Fruit fly (Drosophila melanogaster) whole organism, embryonic: Measurements from ENCODE around the gene CG32036.

Experiments
- Awh ChIP-seq: fragments of 200-800 bp; sonication (Bioruptor generic); IDR thresholded peaks from 2 replicates; pipeline ENCODE4, ENCODE4 v1.3.6; 2022; ENCODE audit warnings: missing biosample characterization, missing genetic modification characterization
- Bgb ChIP-seq: fragments of 200-800 bp; sonication (Bioruptor generic); IDR thresholded peaks from 2 replicates; pipeline ENCODE4 v1.3.6; 2022; ENCODE audit warnings: missing biosample characterization, missing genetic modification characterization; ENCODE audit not compliant: partially characterized antibody
- CG11085 ChIP-seq: fragments of 200-800 bp; sonication (Bioruptor generic); IDR thresholded peaks from 2 replicates; pipeline ENCODE4 v1.3.6; 2022; ENCODE audit warnings: missing biosample characterization, missing genetic modification characterization
- CG11456 ChIP-seq: fragments of 200-800 bp; sonication (Bioruptor generic); IDR thresholded peaks from 3 replicates; pipeline ENCODE4 v1.3.6; 2022; ENCODE audit warnings: missing biosample characterization, missing genetic modification characterization
- CG12299 ChIP-seq: fragments of 200-800 bp; sonication (Bioruptor generic); optimal IDR thresholded peaks from 2 replicates; lab custom pipeline; 2018; ENCODE audit warnings: missing biosample characterization, mild to moderate bottlenecking, missing genetic modification characterization
- CG12659 ChIP-seq: fragments of 200-800 bp; sonication (Bioruptor generic); optimal IDR thresholded peaks from 3 replicates; lab custom pipeline; 2017; ENCODE audit warnings: mild to moderate bottlenecking, missing biosample characterization, missing genetic modification reagents, missing genetic modification characterization
- CG13624 ChIP-seq: fragments of 200-800 bp; sonication (Bioruptor generic); optimal IDR thresholded peaks from 2 replicates; lab custom pipeline; 2016; ENCODE audit warnings: missing biosample characterization, missing genetic modification characterization
- CG15514 ChIP-seq: fragments of 200-800 bp; sonication (Bioruptor generic); optimal IDR thresholded peaks from 3 replicates; lab custom pipeline; 2017; ENCODE audit warnings: missing biosample characterization, missing genetic modification characterization, mild to moderate bottlenecking, moderate library complexity, missing genetic modification reagents
- CG17328 ChIP-seq: fragments of 200-800 bp; sonication (Bioruptor generic); IDR thresholded peaks from 2 replicates; pipeline ENCODE4 v1.3.6; 2022; ENCODE audit warnings: missing biosample characterization, missing genetic modification characterization
- CG3281 ChIP-seq: fragments of 200-800 bp; sonication (Bioruptor generic); optimal IDR thresholded peaks from 3 replicates; lab custom pipeline; 2017; ENCODE audit warnings: missing biosample characterization, mild to moderate bottlenecking, missing genetic modification characterization
- CG3407 ChIP-seq: fragments of 200-800 bp; sonication (Bioruptor generic); optimal IDR thresholded peaks from 2 replicates; lab custom pipeline; 2018; ENCODE audit warnings: missing biosample characterization, mild to moderate bottlenecking, missing genetic modification characterization
- CG34376 ChIP-seq: fragments of 200-800 bp; sonication (Bioruptor generic); optimal IDR thresholded peaks from 2 replicates; lab custom pipeline; 2018; ENCODE audit warnings: missing biosample characterization, mild to moderate bottlenecking, missing genetic modification characterization
- CG3726 ChIP-seq: fragments of 200-800 bp; sonication (Bioruptor generic); IDR thresholded peaks from 3 replicates; pipeline ENCODE4, ENCODE4 v1.3.6; 2022; ENCODE audit warnings: missing biosample characterization, missing genetic modification characterization
- CG4424 ChIP-seq: fragments of 200-800 bp; sonication (Bioruptor generic); optimal IDR thresholded peaks from 3 replicates; lab custom pipeline; 2016; ENCODE audit warnings: missing biosample characterization, missing genetic modification characterization
- CG6683 ChIP-seq: fragments of 200-800 bp; sonication (Bioruptor generic); optimal IDR thresholded peaks from 2 replicates; lab custom pipeline; 2017; ENCODE audit warnings: missing biosample characterization, mild to moderate bottlenecking, missing genetic modification characterization, missing genetic modification reagents
- CG7372 ChIP-seq: fragments of 200-800 bp; sonication (Bioruptor generic); IDR thresholded peaks from 2 replicates; pipeline ENCODE4 v1.3.6; 2022; ENCODE audit warnings: missing biosample characterization, missing genetic modification characterization
- CG8281 ChIP-seq: fragments of 200-800 bp; sonication (Bioruptor generic); optimal IDR thresholded peaks from 2 replicates; lab custom pipeline; 2018; ENCODE audit warnings: missing biosample characterization, mild to moderate bottlenecking, missing genetic modification characterization, moderate library complexity
- CG8944 ChIP-seq: fragments of 200-800 bp; sonication (Bioruptor generic); optimal IDR thresholded peaks from 3 replicates; lab custom pipeline; 2016; ENCODE audit warnings: missing biosample characterization, missing genetic modification characterization
- CTCF ChIP-seq: fragments of 200-800 bp; sonication (Bioruptor generic); optimal IDR thresholded peaks from 2 replicates; lab custom pipeline; 2017; ENCODE audit warnings: missing biosample characterization, mild to moderate bottlenecking, missing genetic modification characterization, moderate library complexity
- Camta ChIP-seq: fragments of 200-800 bp; sonication (Bioruptor generic); optimal IDR thresholded peaks from 2 replicates; lab custom pipeline; 2016; ENCODE audit warnings: missing biosample characterization, missing genetic modification characterization
- D ChIP-seq, 2 experiments: fragments of 200-800 bp in 1 of 2; fragments of >200 bp in 1 of 2; sonication (Bioruptor generic) in 1 of 2; optimal IDR thresholded peaks; 2 replicates in 1 of 2; 3 replicates in 1 of 2; lab custom pipeline; 2017; ENCODE audit warnings: mild to moderate bottlenecking in 1 of 2, missing biosample characterization in 1 of 2, missing genetic modification characterization in 1 of 2, missing genetic modification reagents in 1 of 2
- ERR ChIP-seq: fragments of 200-800 bp; sonication (Bioruptor generic); optimal IDR thresholded peaks from 2 replicates; lab custom pipeline; 2016; ENCODE audit warnings: missing biosample characterization, missing genetic modification characterization
- H2.0 ChIP-seq: fragments of 200-800 bp; sonication (Bioruptor generic); IDR thresholded peaks from 2 replicates; pipeline ENCODE4 v1.3.6; 2022; ENCODE audit warnings: missing biosample characterization, missing genetic modification characterization
- HmgZ ChIP-seq: fragments of 200-800 bp; sonication (Bioruptor generic); optimal IDR thresholded peaks from 2 replicates; lab custom pipeline; 2018; ENCODE audit warnings: missing biosample characterization, mild to moderate bottlenecking, missing genetic modification characterization
- Hr3 ChIP-seq: fragments of 200-800 bp; sonication (Bioruptor generic); optimal IDR thresholded peaks from 3 replicates; lab custom pipeline; 2016; ENCODE audit warnings: missing biosample characterization, missing genetic modification characterization
- Hr39 ChIP-seq: fragments of >200 bp; optimal IDR thresholded peaks from 2 replicates; lab custom pipeline; 2017
- Opbp ChIP-seq: fragments of 200-800 bp; sonication (Bioruptor generic); IDR thresholded peaks from 3 replicates; pipeline ENCODE4 v1.3.6; 2022; ENCODE audit warnings: missing biosample characterization, missing genetic modification characterization; ENCODE audit not compliant: partially characterized antibody
- Scr ChIP-seq: fragments of 200-800 bp; sonication (Bioruptor generic); IDR thresholded peaks from 2 replicates; pipeline ENCODE4 v1.3.6; 2022; ENCODE audit warnings: missing biosample characterization, missing genetic modification characterization; ENCODE audit not compliant: partially characterized antibody
- Sox102F ChIP-seq: fragments of 200-800 bp; sonication (Bioruptor generic); optimal IDR thresholded peaks from 2 replicates; lab custom pipeline; 2018; ENCODE audit warnings: missing biosample characterization, mild to moderate bottlenecking, missing genetic modification characterization, moderate library complexity
- TFAM ChIP-seq: fragments of 200-800 bp; sonication (Bioruptor generic); optimal IDR thresholded peaks from 2 replicates; lab custom pipeline; 2017; ENCODE audit warnings: missing biosample characterization, missing genetic modification characterization, inconsistent platforms
- amos ChIP-seq: fragments of 200-800 bp; sonication (Bioruptor generic); IDR thresholded peaks from 2 replicates; pipeline ENCODE4 v1.3.6; 2022; ENCODE audit warnings: missing biosample characterization, missing genetic modification characterization; ENCODE audit not compliant: partially characterized antibody
- ara ChIP-seq: fragments of 200-800 bp; sonication (Bioruptor generic); IDR thresholded peaks from 2 replicates; pipeline ENCODE4 v1.3.6; 2022; ENCODE audit warnings: missing biosample characterization, missing genetic modification characterization
- ash1 ChIP-seq: fragments of 200-800 bp; sonication (Bioruptor generic); optimal IDR thresholded peaks from 2 replicates; lab custom pipeline; 2018; ENCODE audit warnings: missing biosample characterization, mild to moderate bottlenecking, missing genetic modification characterization
- cato ChIP-seq: fragments of 200-800 bp; sonication (Bioruptor generic); optimal IDR thresholded peaks from 2 replicates; lab custom pipeline; 2016; ENCODE audit warnings: missing biosample characterization, missing genetic modification characterization, borderline replicate concordance
- da ChIP-seq: fragments of 200-800 bp; sonication (Bioruptor generic); optimal IDR thresholded peaks from 2 replicates; lab custom pipeline; 2016; ENCODE audit warnings: missing biosample characterization, missing genetic modification characterization
- dimm ChIP-seq: fragments of 200-800 bp; sonication (Bioruptor generic); IDR thresholded peaks from 2 replicates; pipeline ENCODE4 v1.3.6; 2022; ENCODE audit warnings: missing biosample characterization, missing genetic modification characterization
- emc ChIP-seq: fragments of 200-800 bp; sonication (Bioruptor generic); optimal IDR thresholded peaks from 2 replicates; lab custom pipeline; 2016; ENCODE audit warnings: missing biosample characterization, missing genetic modification characterization
- ewg ChIP-seq: fragments of 200-800 bp; sonication (Bioruptor generic); optimal IDR thresholded peaks from 3 replicates; lab custom pipeline; 2017; ENCODE audit warnings: mild to moderate bottlenecking, missing biosample characterization, missing genetic modification reagents, missing genetic modification characterization
- eyg ChIP-seq: fragments of 200-800 bp; sonication (Bioruptor generic); optimal IDR thresholded peaks from 3 replicates; lab custom pipeline; 2016; ENCODE audit warnings: missing biosample characterization, missing genetic modification characterization
- klu ChIP-seq: fragments of 200-800 bp; sonication (Bioruptor generic); IDR thresholded peaks from 2 replicates; pipeline ENCODE4 v1.3.6; 2022; ENCODE audit warnings: missing biosample characterization, missing genetic modification characterization
- lilli ChIP-seq: fragments of 200-800 bp; sonication (Bioruptor generic); optimal IDR thresholded peaks from 3 replicates; lab custom pipeline; 2016; ENCODE audit warnings: missing biosample characterization, missing genetic modification characterization
- nerfin-1 ChIP-seq: fragments of 200-800 bp; sonication (Bioruptor generic); optimal IDR thresholded peaks from 3 replicates; lab custom pipeline; 2019; ENCODE audit warnings: missing biosample characterization, mild to moderate bottlenecking, missing genetic modification characterization, moderate library complexity
- nmo ChIP-seq: fragments of 200-800 bp; sonication (Bioruptor generic); optimal IDR thresholded peaks from 2 replicates; lab custom pipeline; 2018; ENCODE audit warnings: missing biosample characterization, mild to moderate bottlenecking, missing genetic modification characterization, moderate library complexity
- oc ChIP-seq: fragments of 200-800 bp; sonication (Bioruptor generic); optimal IDR thresholded peaks from 2 replicates; lab custom pipeline; 2018; ENCODE audit warnings: missing biosample characterization, mild to moderate bottlenecking, missing genetic modification characterization, moderate library complexity
- rib ChIP-seq: fragments of 200-800 bp; sonication (Bioruptor generic); IDR thresholded peaks from 2 replicates; pipeline ENCODE4 v1.3.6; 2022; ENCODE audit warnings: missing biosample characterization, missing genetic modification characterization
- run ChIP-seq: fragments of 200-800 bp; sonication (Bioruptor generic); optimal IDR thresholded peaks from 3 replicates; lab custom pipeline; 2018; ENCODE audit warnings: missing biosample characterization, mild to moderate bottlenecking, missing genetic modification characterization
- slbo ChIP-seq: fragments of 200-800 bp; sonication (Bioruptor generic); IDR thresholded peaks from 2 replicates; pipeline ENCODE4 v1.3.6; 2022; ENCODE audit warnings: missing biosample characterization, missing genetic modification characterization
- so ChIP-seq: fragments of 200-800 bp; sonication (Bioruptor generic); IDR thresholded peaks from 3 replicates; pipeline ENCODE4 v1.3.6; 2022; ENCODE audit warnings: missing biosample characterization, missing genetic modification characterization
- ttk ChIP-seq: fragments of 200-800 bp; sonication (Bioruptor generic); IDR thresholded peaks from 2 replicates; pipeline ENCODE4 v2.1.2; 2022; ENCODE audit warnings: missing biosample characterization, missing genetic modification characterization
- vfl ChIP-seq: fragments of 200-800 bp; sonication (Bioruptor generic); optimal IDR thresholded peaks from 2 replicates; lab custom pipeline; 2016; ENCODE audit warnings: missing biosample characterization, missing genetic modification characterization

The CG32036 gene

dm6 chr3L:9451522-9452118, 37.4 kb downstream of the CG32036 start, which contains the start of the genes CG3448 and ghi (continued):
- peak; percentile 52 for TF ChIP-seq Sox102F (GFP tag; lab: Kevin White, UChicago)
- peak; percentile 55 for TF ChIP-seq nmo (GFP tag; lab: Kevin White, UChicago)
- peak; percentile 72 for TF ChIP-seq Awh (GFP tag; lab: Robert Waterston, UW)
- 0 out of 2 replicates have a peak, but pooled peaks have one; percentile 13 for TF ChIP-seq CG17328 (GFP tag; lab: Robert Waterston, UW)
- peak; percentile 8 for TF ChIP-seq CG12299 (tag; lab: Kevin White, UChicago)
- peak; percentile 68 for TF ChIP-seq CG3281 (GFP tag; lab: Kevin White, UChicago)
- TF ChIP-seq TFAM (GFP tag; lab: Kevin White, UChicago) = no peak
- no peak for TF ChIP-seq run (tag; lab: Kevin White, UChicago)
- TF ChIP-seq Bgb (GFP tag; lab: Robert Waterston, UW) = peak; percentile 75
- peak; percentile 17 for TF ChIP-seq Camta
- peak; percentile 59 for TF ChIP-seq lilli
- TF ChIP-seq CG3407 (GFP tag; lab: Kevin White, UChicago) = no peak
- peak; percentile 58; the same call in 1 of the 3 replicates for TF ChIP-seq CG11456 (GFP tag; lab: Robert Waterston, UW)
- no peak for TF ChIP-seq oc (tag; lab: Kevin White, UChicago)
- peak; percentile 76 for TF ChIP-seq Scr (GFP tag; lab: Robert Waterston, UW)
- peak; percentile 26 for TF ChIP-seq CG8281
- no peak for TF ChIP-seq ERR (GFP tag; lab: Kevin White, UChicago)
- no peak for TF ChIP-seq da
- TF ChIP-seq klu = no peak
- no peak for TF ChIP-seq rib
- TF ChIP-seq vfl (GFP tag; lab: Kevin White, UChicago) = peak; percentile 14
- TF ChIP-seq CG8944 (GFP tag; lab: Kevin White, UChicago) = no peak
- TF ChIP-seq eyg = no peak
- TF ChIP-seq CG4424 (GFP tag; lab: Kevin White, UChicago) = peak; percentile 75
- peak; percentile 70 for TF ChIP-seq CG12659 (GFP tag; lab: Kevin White, UChicago)
- TF ChIP-seq amos (GFP tag; lab: Robert Waterston, UW) = peak; percentile 73; the same call in 1 of the 2 replicates
- TF ChIP-seq ttk (GFP tag; lab: Robert Waterston, UW) = peak; percentile 42; the same call in 1 of the 2 replicates
- TF ChIP-seq CG3726 = no peak
- peak; percentile 75; the same call in 2 of the 3 replicates for TF ChIP-seq Opbp (GFP tag; lab: Robert Waterston, UW)
- TF ChIP-seq cato = no peak
- TF ChIP-seq dimm (GFP tag; lab: Robert Waterston, UW) = no peak
- no peak for TF ChIP-seq D (optimal IDR thresholded peaks at IDR 0.05; lab: Kevin White, UChicago)
- TF ChIP-seq D (GFP tag; optimal IDR thresholded peaks at IDR 0.05; lab: Kevin White, UChicago) = peak; percentile 37
- TF ChIP-seq CTCF = peak; percentile 35
- peak; percentile 28 for TF ChIP-seq ewg (GFP tag; lab: Kevin White, UChicago)
- peak; percentile 32 for TF ChIP-seq Hr3 (GFP tag; lab: Kevin White, UChicago)
- TF ChIP-seq CG7372 (GFP tag; lab: Robert Waterston, UW) = peak; percentile 68
- peak; percentile 37 for TF ChIP-seq CG6683 (GFP tag; lab: Kevin White, UChicago)
- TF ChIP-seq slbo (GFP tag; lab: Robert Waterston, UW) = peak; percentile 36; the same call in 1 of the 2 replicates
- TF ChIP-seq emc (GFP tag; lab: Kevin White, UChicago) = no peak
- peak; percentile 70 for TF ChIP-seq nerfin-1 (tag; lab: Kevin White, UChicago)
- TF ChIP-seq H2.0 (GFP tag; lab: Robert Waterston, UW) = no peak
- no peak for TF ChIP-seq so
- peak; percentile 70 for TF ChIP-seq CG15514 (GFP tag; lab: Kevin White, UChicago)
- TF ChIP-seq ash1 (GFP tag; lab: Kevin White, UChicago) = no peak
- no peak for TF ChIP-seq Hr39 (lab: Kevin White, UChicago)
- TF ChIP-seq CG13624 (GFP tag; lab: Kevin White, UChicago) = peak; percentile 37
- TF ChIP-seq CG34376 (GFP tag; lab: Kevin White, UChicago) = peak; percentile 61
- peak; percentile 19; the same call in 1 of the 2 replicates for TF ChIP-seq CG11085 (GFP tag; lab: Robert Waterston, UW)
- peak; percentile 59 for TF ChIP-seq ara (GFP tag; lab: Robert Waterston, UW)
- peak; percentile 74 for TF ChIP-seq HmgZ (tag; lab: Kevin White, UChicago)
